Worm (Caenorhabditis elegans) whole organism, L4 larva: ENCODE data around the gene ttr-40.

Experiments used
- D1046.2 ChIP-seq: fragments of 200-800 bp; sonication (Bioruptor generic); IDR thresholded peaks from 2 replicates; pipeline ENCODE4 v1.3.6; 2022; ENCODE audit warnings: missing genetic modification characterization, missing compliant biosample characterization
- F44E2.7 ChIP-seq: fragments of 200-800 bp; sonication (Bioruptor generic); IDR thresholded peaks from 2 replicates; pipeline ENCODE4 v2.1.2; 2022; ENCODE audit warnings: missing genetic modification characterization, missing compliant biosample characterization
- R02D3.7 ChIP-seq: fragments of 150-350 bp; sonication (generic microtip); optimal IDR thresholded peaks from 3 replicates; lab custom pipeline; 2014; ENCODE audit warnings: missing biosample characterization, missing genetic modification characterization
- T26A8.4 ChIP-seq: fragments of 200-800 bp; sonication (Bioruptor generic); IDR thresholded peaks from 2 replicates; pipeline ENCODE4 v1.3.6; 2022; ENCODE audit warnings: missing genetic modification characterization, missing compliant biosample characterization
- Y105C5A.15 ChIP-seq: fragments of 200-800 bp; sonication (Bioruptor generic); IDR thresholded peaks from 2 replicates; pipeline ENCODE4 v1.3.6; 2022; ENCODE audit warnings: missing genetic modification characterization, missing compliant biosample characterization
- Y48G9A.11 ChIP-seq: fragments of 200-800 bp; sonication (Bioruptor generic); IDR thresholded peaks from 2 replicates; pipeline ENCODE4 v1.3.6; 2022; ENCODE audit warnings: missing genetic modification reagents, missing genetic modification characterization, missing compliant biosample characterization
- Y5F2A.4 ChIP-seq: fragments of 200-800 bp; sonication (Bioruptor generic); optimal IDR thresholded peaks from 2 replicates; lab custom pipeline; 2018; ENCODE audit warnings: mild to moderate bottlenecking, missing genetic modification characterization, missing compliant biosample characterization
- Y75B8A.6 ChIP-seq: fragments of 200-800 bp; sonication (Bioruptor generic); IDR thresholded peaks from 2 replicates; pipeline ENCODE4 v1.3.6; 2022; ENCODE audit warnings: missing genetic modification reagents, missing genetic modification characterization, missing compliant biosample characterization
- ZK546.5 ChIP-seq, 2 experiments: sonication (generic microtip); optimal IDR thresholded peaks; 2 replicates each; lab custom pipeline; 2017; ENCODE audit warnings: missing biosample characterization in 2 of 2, missing genetic modification characterization in 2 of 2
- aha-1 ChIP-seq: fragments of 150-350 bp; peaks from one replicate; lab custom pipeline; 2014; ENCODE audit warnings: missing biosample characterization, missing genetic modification characterization
- aly-2 ChIP-seq: sonication (generic microtip); optimal IDR thresholded peaks from 2 replicates; lab custom pipeline; 2018; ENCODE audit warnings: missing biosample characterization, missing genetic modification characterization
- arid-1 ChIP-seq: fragments of 200-800 bp; sonication (Bioruptor generic); conservative IDR thresholded peaks from 2 replicates; pipeline ENCODE4 v1.3.6; 2022; ENCODE audit warnings: missing genetic modification reagents, missing genetic modification characterization, missing compliant biosample characterization
- ceh-20 ChIP-seq: fragments of 200-800 bp; sonication (Bioruptor generic); IDR thresholded peaks from 2 replicates; pipeline ENCODE4 v1.3.6; 2022; ENCODE audit warnings: missing genetic modification reagents, missing genetic modification characterization, missing compliant biosample characterization
- ceh-44 ChIP-seq: fragments of 200-800 bp; sonication (Bioruptor generic); IDR thresholded peaks from 2 replicates; pipeline ENCODE4 v1.3.6; 2022; ENCODE audit warnings: missing genetic modification reagents, missing genetic modification characterization, missing compliant biosample characterization
- ceh-82 ChIP-seq: sonication (generic microtip); optimal IDR thresholded peaks from 2 replicates; lab custom pipeline; 2017; ENCODE audit warnings: missing biosample characterization, missing genetic modification characterization
- dmd-6 ChIP-seq: fragments of 200-800 bp; sonication (Bioruptor generic); IDR thresholded peaks from 2 replicates; pipeline ENCODE4 v1.3.6; 2022; ENCODE audit warnings: missing genetic modification reagents, missing genetic modification characterization, missing compliant biosample characterization
- dmd-8 ChIP-seq: fragments of 200-800 bp; sonication (Bioruptor generic); IDR thresholded peaks from 2 replicates; pipeline ENCODE4 v1.3.6; 2022; ENCODE audit warnings: missing genetic modification characterization, missing compliant biosample characterization
- dmd-9 ChIP-seq: fragments of 200-800 bp; sonication (Bioruptor generic); IDR thresholded peaks from 2 replicates; pipeline ENCODE4 v1.3.6; 2022; ENCODE audit warnings: missing genetic modification reagents, missing genetic modification characterization, missing compliant biosample characterization
- dve-1 ChIP-seq: sonication (generic microtip); optimal IDR thresholded peaks from 2 replicates; lab custom pipeline; 2017; ENCODE audit warnings: antibody characterized with exemption, mild to moderate bottlenecking, missing genetic modification characterization, missing compliant biosample characterization; ENCODE audit not compliant: insufficient read depth
- hlh-11 ChIP-seq: fragments of 200-800 bp; sonication (Bioruptor generic); optimal IDR thresholded peaks from 2 replicates; lab custom pipeline; 2018; ENCODE audit warnings: mild to moderate bottlenecking, missing genetic modification characterization, missing compliant biosample characterization
- hlh-30 ChIP-seq: sonication (generic microtip); optimal IDR thresholded peaks from 2 replicates; lab custom pipeline; 2017; ENCODE audit warnings: antibody characterized with exemption, mild to moderate bottlenecking, missing genetic modification characterization, missing compliant biosample characterization; ENCODE audit not compliant: insufficient read depth
- hmg-1.1 ChIP-seq: fragments of 200-800 bp; sonication (Bioruptor generic); IDR thresholded peaks from 2 replicates; pipeline ENCODE4 v1.3.6; 2022; ENCODE audit warnings: missing genetic modification reagents, missing genetic modification characterization, missing compliant biosample characterization
- lim-7 ChIP-seq: fragments of 200-800 bp; sonication (Bioruptor generic); IDR thresholded peaks from 2 replicates; pipeline ENCODE4 v1.3.6; 2022; ENCODE audit warnings: missing genetic modification characterization, missing compliant biosample characterization
- lin-1 ChIP-seq: fragments of 200-800 bp; sonication (Bioruptor generic); IDR thresholded peaks from 2 replicates; pipeline ENCODE4 v1.3.6; 2022; ENCODE audit warnings: missing genetic modification reagents, missing genetic modification characterization, missing compliant biosample characterization
- lin-29 ChIP-seq: fragments of 200-800 bp; sonication (Bioruptor generic); IDR thresholded peaks from 2 replicates; pipeline ENCODE4 v1.3.6; 2022; ENCODE audit warnings: missing genetic modification reagents, missing genetic modification characterization, missing compliant biosample characterization
- lin-38 ChIP-seq: fragments of 200-800 bp; sonication (Bioruptor generic); IDR thresholded peaks from 2 replicates; pipeline ENCODE4 v1.3.6; 2022; ENCODE audit warnings: missing genetic modification reagents, missing genetic modification characterization, missing compliant biosample characterization
- lin-39 ChIP-seq: fragments of 150-350 bp; optimal IDR thresholded peaks from 2 replicates; lab custom pipeline; 2014; ENCODE audit warnings: missing biosample characterization, missing genetic modification reagents, missing genetic modification characterization
- madf-5 ChIP-seq, 2 experiments: fragments of 200-800 bp; sonication (Bioruptor generic); IDR thresholded peaks; 2 replicates each; pipeline ENCODE4 v1.3.6; 2022; ENCODE audit warnings: missing compliant biosample characterization in 2 of 2, missing genetic modification characterization in 2 of 2
- mep-1 ChIP-seq: fragments of 150-350 bp; sonication (generic microtip); optimal IDR thresholded peaks from 3 replicates; lab custom pipeline; 2014; ENCODE audit warnings: missing biosample characterization, missing genetic modification characterization
- mes-2 ChIP-seq: sonication (generic microtip); optimal IDR thresholded peaks from 2 replicates; lab custom pipeline; 2016; ENCODE audit warnings: missing genotype, mild to moderate bottlenecking, missing genetic modification characterization, missing compliant biosample characterization; ENCODE audit not compliant: poor library complexity, severe bottlenecking
- mxl-3 ChIP-seq: fragments of 200-800 bp; sonication (Bioruptor generic); optimal IDR thresholded peaks from 2 replicates; lab custom pipeline; 2018; ENCODE audit warnings: mild to moderate bottlenecking, missing genetic modification characterization, missing compliant biosample characterization
- nhr-10 ChIP-seq: fragments of 150-350 bp; optimal IDR thresholded peaks from 2 replicates; lab custom pipeline; 2014; ENCODE audit warnings: missing biosample characterization, missing genetic modification characterization
- nhr-237 ChIP-seq: sonication (generic microtip); optimal IDR thresholded peaks from 2 replicates; lab custom pipeline; 2017; ENCODE audit warnings: missing biosample characterization, missing genetic modification characterization
- nhr-42 ChIP-seq: fragments of 200-800 bp; sonication (Bioruptor generic); IDR thresholded peaks from 2 replicates; pipeline ENCODE4 v1.3.6; 2022; ENCODE audit warnings: missing genetic modification characterization, missing compliant biosample characterization
- nhr-48 ChIP-seq: sonication (generic microtip); optimal IDR thresholded peaks from 2 replicates; lab custom pipeline; 2016; ENCODE audit warnings: mild to moderate bottlenecking, missing genetic modification characterization, missing compliant biosample characterization
- nhr-77 ChIP-seq: fragments of 150-350 bp; optimal IDR thresholded peaks from 2 replicates; lab custom pipeline; 2014; ENCODE audit warnings: missing biosample characterization, missing genetic modification characterization
- pha-4 ChIP-seq, 2 experiments: fragments of 150-350 bp in 1 of 2; fragments of 200-800 bp in 1 of 2; sonication (Bioruptor generic) in 1 of 2; IDR thresholded peaks in 1 of 2; optimal IDR thresholded peaks in 1 of 2; 2 replicates each; pipeline versions ENCODE4 v1.3.6 to Lab custom; 2014 to 2022; ENCODE audit warnings: missing genetic modification characterization in 2 of 2, missing genetic modification reagents in 2 of 2, missing biosample characterization in 1 of 2, missing compliant biosample characterization in 1 of 2
- rbr-2 ChIP-seq: sonication (generic microtip); optimal IDR thresholded peaks from 2 replicates; lab custom pipeline; 2016; ENCODE audit warnings: missing genotype, missing genetic modification characterization, missing compliant biosample characterization
- saeg-2 ChIP-seq: fragments of 200-800 bp; sonication (Bioruptor generic); IDR thresholded peaks from 2 replicates; pipeline ENCODE4 v1.3.6; 2022; ENCODE audit warnings: missing genetic modification reagents, missing genetic modification characterization, missing compliant biosample characterization
- snpc-1.2 ChIP-seq: fragments of 200-800 bp; sonication (Bioruptor generic); IDR thresholded peaks from 2 replicates; pipeline ENCODE4 v1.3.6; 2022; ENCODE audit warnings: missing genetic modification reagents, missing genetic modification characterization, missing compliant biosample characterization
- snpc-4 ChIP-seq: fragments of 150-350 bp; optimal IDR thresholded peaks from 2 replicates; lab custom pipeline; 2014; ENCODE audit warnings: missing biosample characterization, missing genetic modification characterization
- spr-1 ChIP-seq: sonication (generic microtip); optimal IDR thresholded peaks from 2 replicates; lab custom pipeline; 2016; ENCODE audit warnings: mild to moderate bottlenecking, missing genetic modification characterization, missing compliant biosample characterization
- tra-1 ChIP-seq: fragments of 200-800 bp; sonication (Bioruptor generic); IDR thresholded peaks from 2 replicates; pipeline ENCODE4 v1.3.6; 2022; ENCODE audit warnings: missing genetic modification reagents, missing genetic modification characterization, missing compliant biosample characterization
- unc-130 ChIP-seq: sonication (generic microtip); optimal IDR thresholded peaks from 2 replicates; lab custom pipeline; 2016; ENCODE audit warnings: missing genetic modification reagents, missing genetic modification characterization, missing compliant biosample characterization
- unc-62 ChIP-seq, 3 experiments: fragments of 150-350 bp in 1 of 3; sonication (generic microtip); optimal IDR thresholded peaks in 2 of 3; peaks in 1 of 3; 1 replicate in 1 of 3; 2 replicates in 2 of 3; lab custom pipeline; 2014 to 2017; ENCODE audit warnings: missing biosample characterization in 3 of 3, missing genetic modification characterization in 3 of 3, missing genetic modification reagents in 3 of 3, missing genotype in 1 of 3
- vab-7 ChIP-seq: fragments of 200-800 bp; sonication (Bioruptor generic); IDR thresholded peaks from 2 replicates; pipeline ENCODE4 v1.3.6; 2022; ENCODE audit warnings: missing genetic modification reagents, missing genetic modification characterization, missing compliant biosample characterization
- zfp-3 ChIP-seq: fragments of 200-800 bp; sonication (Bioruptor generic); conservative IDR thresholded peaks from 2 replicates; pipeline ENCODE4 v1.3.6; 2022; ENCODE audit warnings: missing genetic modification reagents, missing genetic modification characterization, missing compliant biosample characterization
- zip-11 ChIP-seq: fragments of 200-800 bp; sonication (Bioruptor generic); IDR thresholded peaks from 2 replicates; pipeline ENCODE4 v1.3.6; 2022; ENCODE audit warnings: missing genetic modification characterization, missing compliant biosample characterization
- ztf-11 ChIP-seq: fragments of 150-350 bp; optimal IDR thresholded peaks from 2 replicates; lab custom pipeline; 2014; ENCODE audit warnings: missing biosample characterization, missing genetic modification characterization

ttr-40 gene

DNA sequence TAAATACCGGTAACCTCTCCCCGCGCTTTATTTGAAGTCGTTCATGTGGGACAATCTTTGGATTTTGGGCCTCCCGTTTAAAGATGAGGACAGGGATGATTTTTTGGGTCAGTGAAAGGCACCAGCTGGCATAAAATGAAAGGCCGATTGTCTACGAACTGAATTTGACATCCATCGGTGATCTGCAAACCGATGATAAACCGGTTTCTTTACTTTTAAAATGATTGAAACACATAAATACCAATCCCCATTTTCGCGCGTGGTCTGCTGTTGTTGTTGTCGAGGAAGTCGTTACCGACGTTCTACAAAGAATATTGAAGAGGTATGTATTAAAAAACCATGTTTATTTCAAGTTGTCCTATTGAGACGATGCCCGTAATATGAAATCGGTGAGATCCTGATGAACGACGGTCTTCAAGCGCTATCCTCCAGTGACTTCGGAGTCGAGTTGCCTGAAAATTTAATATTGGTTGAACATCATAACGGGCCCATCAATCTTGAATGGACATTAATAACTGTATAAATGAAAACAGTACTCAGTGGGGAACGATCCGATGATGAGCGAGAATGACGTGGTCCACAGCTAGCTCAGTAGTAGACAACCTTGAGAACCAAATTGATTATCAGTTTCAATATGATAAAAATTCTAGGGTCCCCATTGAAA, 12.2 kb downstream of the ttr-40 start (continued):
- TF ChIP-seq nhr-42 (GFP tag; lab: Robert Waterston, UW) = peak; percentile 84
- peak; percentile 75 for TF ChIP-seq Y48G9A.11 (GFP tag; lab: Robert Waterston, UW)
- no peak for TF ChIP-seq hlh-30 (tag; lab: Kevin White, UChicago)
- TF ChIP-seq aha-1 (tag; lab: Kevin White, UChicago) = peak; percentile 96
- no peak for TF ChIP-seq nhr-10 (tag; lab: Kevin White, UChicago)
- no peak for TF ChIP-seq mep-1 (tag; lab: Kevin White, UChicago)
- TF ChIP-seq nhr-237 (tag; lab: Kevin White, UChicago) = no peak
- no peak for TF ChIP-seq rbr-2 (tag; lab: Kevin White, UChicago)
- peak; percentile 79; the same call in 1 of the 2 replicates for TF ChIP-seq saeg-2
- TF ChIP-seq F44E2.7 (GFP tag; lab: Robert Waterston, UW) = no peak
- TF ChIP-seq ZK546.5 (tag; optimal IDR thresholded peaks at IDR 0.05; lab: Kevin White, UChicago) = no peak
- no peak for TF ChIP-seq dmd-8 (GFP tag; lab: Robert Waterston, UW)
- TF ChIP-seq snpc-1.2 (GFP tag; lab: Robert Waterston, UW) = peak; percentile 69
- no peak for TF ChIP-seq nhr-77
- TF ChIP-seq zfp-3 (GFP tag; lab: Robert Waterston, UW) = peak; percentile 84
- TF ChIP-seq Y105C5A.15 = 0 out of 2 replicates have a peak, but pooled peaks have one; percentile 9
- no peak for TF ChIP-seq hlh-11 (tag; lab: Kevin White, UChicago)
- peak; percentile 48; the same call in 1 of the 2 replicates for TF ChIP-seq arid-1 (GFP tag; lab: Robert Waterston, UW)
- TF ChIP-seq aly-2 (tag; lab: Kevin White, UChicago) = no peak
- TF ChIP-seq ztf-11 = no peak
- TF ChIP-seq mxl-3 (GFP tag; lab: Kevin White, UChicago) = no peak
- TF ChIP-seq dmd-6 (GFP tag; lab: Robert Waterston, UW) = peak; percentile 28; the same call in 1 of the 2 replicates
- TF ChIP-seq vab-7 = peak; percentile 69
- no peak for TF ChIP-seq Y75B8A.6
- TF ChIP-seq pha-4 (GFP tag; IDR thresholded peaks at IDR 0.05; lab: Robert Waterston, UW) = peak; percentile 58; the same call in 1 of the 2 replicates
- TF ChIP-seq pha-4 (tag; optimal IDR thresholded peaks at IDR 0.05; lab: Kevin White, UChicago) = no peak
- no peak for TF ChIP-seq nhr-48
- TF ChIP-seq lin-38 (GFP tag; lab: Robert Waterston, UW) = peak; percentile 73
- no peak for TF ChIP-seq unc-130 (GFP tag; lab: Kevin White, UChicago)
- TF ChIP-seq R02D3.7 (tag; lab: Kevin White, UChicago) = no peak
- TF ChIP-seq lin-29 = peak; percentile 77
- TF ChIP-seq Y5F2A.4 (GFP tag; lab: Kevin White, UChicago) = no peak
- TF ChIP-seq lim-7 (GFP tag; lab: Robert Waterston, UW) = peak; percentile 69
- TF ChIP-seq snpc-4 (tag; lab: Kevin White, UChicago) = no peak
- TF ChIP-seq D1046.2 (GFP tag; lab: Robert Waterston, UW) = peak; percentile 81
- peak; percentile 59 for TF ChIP-seq hmg-1.1 (GFP tag; lab: Robert Waterston, UW)
- no peak for TF ChIP-seq mes-2 (tag; lab: Kevin White, UChicago)
- no peak for TF ChIP-seq spr-1
- TF ChIP-seq ceh-20 (GFP tag; lab: Robert Waterston, UW) = peak; percentile 67
- no peak for TF ChIP-seq ceh-82 (tag; lab: Kevin White, UChicago)
- TF ChIP-seq dve-1 (tag; lab: Kevin White, UChicago) = peak; percentile 9
- peak; percentile 21 for TF ChIP-seq lin-1 (GFP tag; lab: Robert Waterston, UW)
- peak; percentile 91; the same call in 1 of the 2 replicates for TF ChIP-seq T26A8.4 (GFP tag; lab: Robert Waterston, UW)
- no peak; the same call in 1 of the 2 replicates for TF ChIP-seq ceh-44 (GFP tag; lab: Robert Waterston, UW)
- TF ChIP-seq tra-1 (GFP tag; lab: Robert Waterston, UW) = 0 out of 2 replicates have a peak, but pooled peaks have one; percentile 25
- 0 out of 2 replicates have a peak, but pooled peaks have one; percentile 33 for TF ChIP-seq zip-11 (GFP tag; lab: Robert Waterston, UW)
- no peak for TF ChIP-seq madf-5 (GFP tag; IDR thresholded peaks at IDR 0.05; lab: Robert Waterston, UW)
- peak in 1 of 2 experiments; percentile 91 for TF ChIP-seq unc-62 (GFP tag; optimal IDR thresholded peaks at IDR 0.05 in 1 of 2; lab: Kevin White, UChicago)
- TF ChIP-seq unc-62 (tag; optimal IDR thresholded peaks at IDR 0.05; lab: Kevin White, UChicago) = no peak
- TF ChIP-seq lin-39 (tag; lab: Kevin White, UChicago) = no peak
- TF ChIP-seq dmd-9 (GFP tag; lab: Robert Waterston, UW) = peak; percentile 56; the same call in 1 of the 2 replicates
